Worm (Caenorhabditis elegans): Measurements from ENCODE around the gene K01A2.10.

DNA sequence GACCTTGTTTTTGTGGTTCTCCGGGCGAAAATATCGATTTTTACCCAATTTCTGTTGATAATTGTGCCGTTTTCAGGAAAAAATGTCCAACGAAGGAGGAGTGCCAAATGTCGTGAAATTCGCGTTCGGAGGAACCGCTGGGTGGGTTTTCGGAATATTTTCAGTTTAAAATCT lies 36.5 kb downstream of the K01A2.10 start, which contains the start of gene misc-1:
- TF ChIP-seq ceh-79 (tag; optimal IDR thresholded peaks at IDR 0.05) = no peak
- TF ChIP-seq die-1 (tag; optimal IDR thresholded peaks at IDR 0.05) = no peak
- no peak for TF ChIP-seq ama-1 (optimal IDR thresholded peaks at IDR 0.05)
- TF ChIP-seq ama-1 (GFP tag; optimal IDR thresholded peaks at IDR 0.05) = no peak
- TF ChIP-seq pbrm-1 (GFP tag; IDR thresholded peaks at IDR 0.05) = no peak
- no peak for TF ChIP-seq aptf-2 (GFP tag; conservative IDR thresholded peaks at IDR 0.05)
- no peak for TF ChIP-seq lin-35 (GFP tag; optimal IDR thresholded peaks at IDR 0.05)
- no peak for TF ChIP-seq F49E8.2 (tag; optimal IDR thresholded peaks at IDR 0.05; ENCODE audit: insufficient read depth)
- no peak for TF ChIP-seq gei-17 (GFP tag; optimal IDR thresholded peaks at IDR 0.05)
